Worm (Caenorhabditis elegans) whole organism, mixed stage, embryonic: Measurements from ENCODE around the gene sss-1.
A peak's percentile ranks its signal among the peaks of the same experiment; 100 is the strongest.
"Not testable (repeated sequence)": the region's sequence is repeated elsewhere in the genome, so short reads cannot be mapped to it uniquely, and the experiment has no call there.

Source experiments
- M03D4.4 ChIP-seq: sonication (generic microtip); optimal IDR thresholded peaks from 2 replicates; lab custom pipeline; 2017; ENCODE audit warnings: mild to moderate bottlenecking, missing genetic modification characterization, missing compliant biosample characterization
- bed-3 ChIP-seq: fragments of 200-800 bp; sonication (Bioruptor generic); optimal IDR thresholded peaks from 3 replicates; lab custom pipeline; 2018; ENCODE audit warnings: mild to moderate bottlenecking, missing genetic modification characterization, moderate library complexity, missing compliant biosample characterization
- blmp-1 ChIP-seq: fragments of 150-350 bp; optimal IDR thresholded peaks from 2 replicates; lab custom pipeline; 2014; ENCODE audit warnings: missing biosample characterization, missing genetic modification characterization
- ceh-43 ChIP-seq: fragments of 200-800 bp; sonication (Bioruptor generic); optimal IDR thresholded peaks from 2 replicates; lab custom pipeline; 2018; ENCODE audit warnings: mild to moderate bottlenecking, missing genetic modification characterization, moderate library complexity, missing compliant biosample characterization
- ces-1 ChIP-seq: fragments of 150-350 bp; optimal IDR thresholded peaks from 2 replicates; lab custom pipeline; 2014; ENCODE audit warnings: missing biosample characterization, missing genetic modification reagents, missing genetic modification characterization
- cnd-1 ChIP-seq: fragments of 200-800 bp; sonication (Bioruptor generic); optimal IDR thresholded peaks from 2 replicates; lab custom pipeline; 2018; ENCODE audit warnings: mild to moderate bottlenecking, missing genetic modification characterization, missing compliant biosample characterization
- drap-1 ChIP-seq: fragments of 200-800 bp; sonication (Bioruptor generic); optimal IDR thresholded peaks from 3 replicates; lab custom pipeline; 2018; ENCODE audit warnings: mild to moderate bottlenecking, missing genetic modification characterization, missing compliant biosample characterization
- elt-1 ChIP-seq: sonication (generic microtip); optimal IDR thresholded peaks from 2 replicates; lab custom pipeline; 2017; ENCODE audit warnings: missing genetic modification characterization, mild to moderate bottlenecking, missing compliant biosample characterization, antibody characterized with exemption, moderate library complexity, borderline replicate concordance; ENCODE audit not compliant: insufficient read depth
- elt-3 ChIP-seq: fragments of 150-350 bp; optimal IDR thresholded peaks from 2 replicates; lab custom pipeline; 2014; ENCODE audit warnings: missing biosample characterization, missing genetic modification characterization
- ham-2 ChIP-seq: fragments of 200-800 bp; sonication (Bioruptor generic); optimal IDR thresholded peaks from 2 replicates; lab custom pipeline; 2018; ENCODE audit warnings: mild to moderate bottlenecking, missing genetic modification characterization, missing compliant biosample characterization
- hlh-1 ChIP-seq: fragments of 150-350 bp; optimal IDR thresholded peaks from 2 replicates; lab custom pipeline; 2014; ENCODE audit warnings: missing biosample characterization, missing genetic modification reagents, missing genetic modification characterization
- lin-13 ChIP-seq: fragments of 150-350 bp; optimal IDR thresholded peaks from 2 replicates; lab custom pipeline; 2014; ENCODE audit warnings: missing biosample characterization, missing genetic modification characterization
- lin-32 ChIP-seq: fragments of 200-800 bp; sonication (Bioruptor generic); optimal IDR thresholded peaks from 2 replicates; lab custom pipeline; 2018; ENCODE audit warnings: mild to moderate bottlenecking, missing genetic modification characterization, missing compliant biosample characterization
- lsy-2 ChIP-seq: fragments of 150-350 bp; optimal IDR thresholded peaks from 2 replicates; lab custom pipeline; 2014; ENCODE audit warnings: missing biosample characterization, missing genetic modification characterization
- mab-5 ChIP-seq: fragments of 150-350 bp; optimal IDR thresholded peaks from 2 replicates; lab custom pipeline; 2014; ENCODE audit warnings: missing biosample characterization, missing genetic modification characterization
- mep-1 ChIP-seq: fragments of 150-350 bp; optimal IDR thresholded peaks from 2 replicates; lab custom pipeline; 2017; ENCODE audit warnings: missing biosample characterization, missing genetic modification reagents, missing genetic modification characterization, inconsistent platforms
- mls-2 ChIP-seq: sonication (generic microtip); optimal IDR thresholded peaks from 2 replicates; lab custom pipeline; 2016; ENCODE audit warnings: mild to moderate bottlenecking, missing genetic modification characterization, moderate library complexity, missing compliant biosample characterization
- nhr-12 ChIP-seq: fragments of 150-350 bp; optimal IDR thresholded peaks from 2 replicates; lab custom pipeline; 2014; ENCODE audit warnings: missing biosample characterization, missing genetic modification characterization
- nhr-2 ChIP-seq: fragments of 150-350 bp; optimal IDR thresholded peaks from 2 replicates; lab custom pipeline; 2014; ENCODE audit warnings: missing biosample characterization, missing genetic modification characterization
- nhr-28 ChIP-seq: fragments of 150-350 bp; optimal IDR thresholded peaks from 2 replicates; lab custom pipeline; 2014; ENCODE audit warnings: missing biosample characterization, missing genetic modification characterization
- nhr-76 ChIP-seq: sonication (generic microtip); optimal IDR thresholded peaks from 2 replicates; lab custom pipeline; 2017; ENCODE audit warnings: missing biosample characterization, missing genetic modification characterization
- pha-4 ChIP-seq: fragments of 150-350 bp; optimal IDR thresholded peaks from 2 replicates; lab custom pipeline; 2018; ENCODE audit warnings: missing biosample characterization, missing genetic modification reagents, missing genetic modification characterization
- sem-2 ChIP-seq: fragments of 200-800 bp; sonication (Bioruptor generic); optimal IDR thresholded peaks from 2 replicates; lab custom pipeline; 2018; ENCODE audit warnings: mild to moderate bottlenecking, missing genetic modification characterization, missing compliant biosample characterization
- sptf-1 ChIP-seq: sonication (generic microtip); optimal IDR thresholded peaks from 2 replicates; lab custom pipeline; 2017; ENCODE audit warnings: mild to moderate bottlenecking, missing genetic modification characterization, moderate library complexity, missing compliant biosample characterization
- tbx-8 ChIP-seq: fragments of 200-800 bp; sonication (Bioruptor generic); optimal IDR thresholded peaks from 2 replicates; lab custom pipeline; 2018; ENCODE audit warnings: mild to moderate bottlenecking, missing genetic modification characterization, moderate library complexity, missing compliant biosample characterization
- unc-120 ChIP-seq: sonication (generic microtip); optimal IDR thresholded peaks from 2 replicates; lab custom pipeline; 2017; ENCODE audit warnings: missing genetic modification characterization, missing compliant biosample characterization; ENCODE audit not compliant: poor library complexity, severe bottlenecking
- unc-39 ChIP-seq: fragments of 150-350 bp; optimal IDR thresholded peaks from 2 replicates; lab custom pipeline; 2014; ENCODE audit warnings: missing biosample characterization, missing genetic modification characterization
- unc-62 ChIP-seq: fragments of 150-350 bp; optimal IDR thresholded peaks from 2 replicates; lab custom pipeline; 2014; ENCODE audit warnings: missing biosample characterization, missing genetic modification reagents, missing genetic modification characterization
- zip-8 ChIP-seq: fragments of 150-350 bp; optimal IDR thresholded peaks from 2 replicates; lab custom pipeline; 2014; ENCODE audit warnings: missing biosample characterization, missing genetic modification characterization
- ztf-11 ChIP-seq: fragments of 150-350 bp; optimal IDR thresholded peaks from 2 replicates; lab custom pipeline; 2014; ENCODE audit warnings: missing biosample characterization, missing genetic modification characterization

sss-1 gene

ce11 chrIV:9899227-9899626, 5.7 kb upstream of the sss-1 start:
- TF ChIP-seq mls-2 (no peak), ces-1 (GFP tag; lab: Kevin White, UChicago) (peak; percentile 93), lsy-2 (no peak), unc-120 (tag; lab: Kevin White, UChicago) (peak; percentile 3), bed-3 (GFP tag; lab: Kevin White, UChicago) (no peak), M03D4.4 (no peak)

- TF ChIP-seq sptf-1 (tag; lab: Kevin White, UChicago): no peak
- no peak for TF ChIP-seq lin-13 (tag; lab: Kevin White, UChicago)
- no peak for TF ChIP-seq unc-39 (tag; lab: Kevin White, UChicago)
- TF ChIP-seq nhr-2 (tag; lab: Kevin White, UChicago): no peak
- no peak for TF ChIP-seq unc-120 (tag; lab: Kevin White, UChicago)
- TF ChIP-seq unc-62 (GFP tag; lab: Kevin White, UChicago): no peak
- TF ChIP-seq nhr-12 (tag; lab: Kevin White, UChicago): no peak
- TF ChIP-seq pha-4 (tag; lab: Kevin White, UChicago): no peak
- no peak for TF ChIP-seq tbx-8 (GFP tag; lab: Kevin White, UChicago)
- TF ChIP-seq lin-32 (GFP tag; lab: Kevin White, UChicago): no peak
- TF ChIP-seq sem-2 (GFP tag; lab: Kevin White, UChicago): no peak
- no peak for TF ChIP-seq ztf-11 (tag; lab: Kevin White, UChicago)
- TF ChIP-seq mep-1 (tag; lab: Kevin White, UChicago): no peak
- TF ChIP-seq lsy-2: no peak
- no peak for TF ChIP-seq hlh-1 (tag; lab: Kevin White, UChicago)
- no peak for TF ChIP-seq ham-2
- TF ChIP-seq nhr-28 (tag; lab: Kevin White, UChicago): no peak
- no peak for TF ChIP-seq bed-3 (GFP tag; lab: Kevin White, UChicago)
- no peak for TF ChIP-seq drap-1 (GFP tag; lab: Kevin White, UChicago)
These were observed 5.2 kb upstream of the sss-1 start, which contains the start of gene tbc-3 for ce11 chrIV:9898712-9899111. Gene tbc-3 (plus strand): TSS chrIV:9899012.

ce11 chrIV:9895088-9895487, 1.5 kb upstream of the sss-1 start, which contains the start of gene ssp-32:
Gene ssp-32 (plus strand): TSS chrIV:9895388.
- TF ChIP-seq cnd-1: no peak

DNA sequence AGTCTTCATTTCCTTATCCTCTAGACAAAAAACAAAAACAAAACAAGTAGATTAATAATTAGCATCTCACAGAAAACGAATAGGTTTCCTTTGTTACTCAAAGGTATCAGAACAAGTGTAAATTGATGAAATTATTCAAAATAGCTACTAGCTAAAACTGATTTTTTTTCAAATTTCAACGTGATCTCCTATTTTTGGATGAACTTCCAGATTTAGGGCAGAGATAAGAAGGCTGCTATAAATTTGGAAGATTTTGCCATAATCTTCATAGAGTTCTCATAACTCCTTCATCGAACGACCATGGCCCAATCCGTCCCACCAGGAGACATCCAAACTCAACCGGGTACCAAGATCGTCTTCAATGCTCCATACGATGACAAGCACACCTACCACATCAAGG, 782 bp upstream of the sss-1 start, which contains the start of gene msp-77:
msp-77 (plus strand) TSS at position 301 of the 400 bp plus-strand sequence.
- not testable (repeated sequence) for TF ChIP-seq pha-4, mep-1, nhr-12 (tag; lab: Kevin White, UChicago)

- TF ChIP-seq ham-2 (no peak), lin-13 (tag; lab: Kevin White, UChicago) (no peak), nhr-76 (tag; lab: Kevin White, UChicago) (no peak), pha-4 (tag; lab: Kevin White, UChicago) (no peak), tbx-8 (GFP tag; lab: Kevin White, UChicago) (no peak), blmp-1 (tag; lab: Kevin White, UChicago) (no peak), drap-1 (GFP tag; lab: Kevin White, UChicago) (no peak), nhr-28 (tag; lab: Kevin White, UChicago) (no peak), unc-62 (GFP tag; lab: Kevin White, UChicago) (no peak), nhr-2 (tag; lab: Kevin White, UChicago) (no peak), sem-2 (GFP tag; lab: Kevin White, UChicago) (no peak), nhr-12 (tag; lab: Kevin White, UChicago) (no peak), sptf-1 (tag; lab: Kevin White, UChicago) (no peak), unc-39 (tag; lab: Kevin White, UChicago) (no peak), ztf-11 (tag; lab: Kevin White, UChicago) (no peak), mep-1 (tag; lab: Kevin White, UChicago) (no peak), bed-3 (GFP tag; lab: Kevin White, UChicago) (no peak), M03D4.4 (no peak)
These were observed 1.6 kb downstream of the sss-1 start, which contains the start of gene F32B6.4 for ce11 chrIV:9891938-9892337. Gene F32B6.4 (minus strand): TSS chrIV:9892038.

DNA sequence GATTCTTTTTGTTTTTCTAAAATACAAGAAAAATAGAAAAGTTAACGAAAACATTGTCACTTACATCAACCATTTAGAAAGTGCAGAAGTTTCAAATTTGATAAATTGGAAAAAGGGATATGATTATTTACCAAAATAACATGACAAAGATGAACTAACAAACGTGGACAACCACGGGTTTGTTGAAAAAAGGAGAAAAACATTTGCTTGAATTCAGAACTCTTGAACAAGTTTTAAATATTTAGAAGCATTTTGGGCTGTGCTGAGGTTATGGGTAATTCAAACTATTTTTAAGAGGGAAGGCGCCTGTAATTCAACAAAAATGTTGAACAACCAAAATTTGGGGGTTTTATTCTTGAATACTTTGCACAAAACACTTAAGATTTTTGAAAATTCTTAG, 3.7 kb downstream of the sss-1 start, which contains the start of gene ttbk-3:
ttbk-3 (minus strand) TSS at position 101 of the 400 bp plus-strand sequence.
- TF ChIP-seq M03D4.4 (no peak), elt-3 (tag; lab: Kevin White, UChicago) (no peak), unc-62 (GFP tag; lab: Kevin White, UChicago) (no peak), nhr-76 (tag; lab: Kevin White, UChicago) (no peak), lin-32 (GFP tag; lab: Kevin White, UChicago) (no peak), unc-39 (tag; lab: Kevin White, UChicago) (no peak), ceh-43 (GFP tag; lab: Kevin White, UChicago) (no peak), zip-8 (tag; lab: Kevin White, UChicago) (no peak), drap-1 (GFP tag; lab: Kevin White, UChicago) (no peak), ztf-11 (tag; lab: Kevin White, UChicago) (no peak), blmp-1 (tag; lab: Kevin White, UChicago) (no peak), nhr-2 (tag; lab: Kevin White, UChicago) (no peak), mab-5 (no peak), elt-1 (tag; lab: Kevin White, UChicago) (no peak)
